Worm (Caenorhabditis elegans) whole organism, dauer: ENCODE measurements around the gene ugt-13.
"Not testable (repeated sequence)": the region's sequence is repeated elsewhere in the genome, so short reads cannot be mapped to it uniquely, and the experiment has no call there.

ENCODE experiments used
- unc-62 ChIP-seq: sonication (generic microtip); optimal IDR thresholded peaks from 2 replicates; lab custom pipeline; 2017; ENCODE audit warnings: missing biosample characterization, missing genetic modification reagents, missing genetic modification characterization

ugt-13 gene

DNA sequence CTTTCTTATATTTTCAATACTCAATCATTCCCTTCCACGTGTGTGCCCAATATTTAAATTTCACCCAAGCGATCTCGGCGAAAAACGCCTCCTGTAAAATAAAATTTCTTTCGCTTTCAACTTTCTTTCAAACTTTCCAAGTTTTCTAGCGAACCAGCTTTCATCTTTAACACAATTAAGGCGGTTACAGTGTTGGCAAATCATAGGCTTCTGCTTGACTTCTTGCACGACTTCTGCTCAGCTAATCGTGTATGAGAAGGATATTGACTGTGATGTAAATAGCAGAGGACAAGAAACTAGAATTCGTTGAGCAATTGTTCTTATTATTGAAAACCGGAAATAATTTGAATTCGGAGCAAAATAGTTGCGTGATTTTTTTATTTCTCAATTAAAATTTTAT lies 17.4 kb upstream of the ugt-13 start:
- no peak for TF ChIP-seq unc-62

DNA sequence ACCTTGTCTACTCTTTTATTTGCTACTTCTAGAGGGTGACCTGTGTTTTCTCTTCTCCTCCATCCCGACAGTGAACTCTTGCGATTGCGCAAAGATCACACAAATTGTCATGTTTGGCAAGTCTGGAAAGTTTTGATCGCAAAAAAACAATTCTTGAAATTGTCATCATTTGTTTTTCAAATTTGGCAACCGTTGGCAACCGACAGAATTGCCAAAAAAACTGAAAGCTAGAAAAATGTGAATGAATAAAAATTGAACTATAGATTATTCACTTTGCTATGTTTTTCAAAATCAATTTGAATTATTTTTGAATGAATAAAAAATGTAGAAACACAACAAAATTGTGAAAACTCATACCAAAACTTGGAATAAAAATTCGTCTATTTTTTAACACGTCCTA lies 13.7 kb upstream of the ugt-13 start, which contains the start of gene ugt-11:
TSS of gene ugt-11 (minus strand) at position 101 of the 400 bp plus-strand sequence.
- TF ChIP-seq unc-62, result no peak

DNA sequence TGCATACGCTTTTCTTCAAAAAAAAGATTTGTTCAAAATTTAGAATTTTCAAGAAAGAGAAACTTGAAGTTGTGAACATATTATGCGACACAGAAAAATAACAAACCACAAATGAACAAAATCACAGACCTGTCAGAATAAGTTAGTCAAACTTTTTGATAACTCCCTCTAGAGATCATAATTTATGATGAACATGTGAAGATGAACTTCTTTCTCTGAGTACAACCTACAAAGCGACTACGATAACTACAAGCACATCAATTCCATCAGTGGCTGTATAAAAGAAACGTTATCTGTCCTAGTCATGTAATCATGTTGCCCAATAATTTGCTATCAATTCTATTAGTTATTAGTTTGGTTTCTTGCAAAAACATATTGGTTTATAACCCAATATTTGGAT lies 12.9 kb upstream of the ugt-13 start, which contains the start of gene ugt-9:
TSS of gene ugt-9 (plus strand) at position 305 of the 400 bp plus-strand sequence.
- TF ChIP-seq unc-62, result no peak

DNA sequence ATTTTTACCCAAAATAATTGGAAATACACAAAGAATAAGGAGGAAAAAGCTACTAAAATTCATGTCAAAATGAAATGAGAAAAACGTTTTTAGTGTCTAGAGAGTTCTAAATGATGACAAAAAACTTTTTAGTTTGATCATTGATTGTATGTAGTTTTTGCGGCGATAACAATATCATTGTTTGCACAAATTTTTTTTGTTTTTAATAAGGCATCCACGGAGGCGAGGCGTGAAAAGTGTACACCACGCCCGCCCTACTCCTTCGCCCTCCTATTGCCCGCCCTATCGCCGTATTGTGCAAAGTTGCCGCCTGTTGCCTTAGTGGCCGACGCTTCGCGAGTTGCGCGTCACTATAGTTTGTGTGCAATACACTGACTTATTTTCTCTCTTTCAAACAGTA lies 8.7 kb upstream of the ugt-13 start, which contains the start of gene ugt-10:
TSS of gene ugt-10 (minus strand) at position 101 of the 400 bp plus-strand sequence.
- not testable (repeated sequence) for TF ChIP-seq unc-62

DNA sequence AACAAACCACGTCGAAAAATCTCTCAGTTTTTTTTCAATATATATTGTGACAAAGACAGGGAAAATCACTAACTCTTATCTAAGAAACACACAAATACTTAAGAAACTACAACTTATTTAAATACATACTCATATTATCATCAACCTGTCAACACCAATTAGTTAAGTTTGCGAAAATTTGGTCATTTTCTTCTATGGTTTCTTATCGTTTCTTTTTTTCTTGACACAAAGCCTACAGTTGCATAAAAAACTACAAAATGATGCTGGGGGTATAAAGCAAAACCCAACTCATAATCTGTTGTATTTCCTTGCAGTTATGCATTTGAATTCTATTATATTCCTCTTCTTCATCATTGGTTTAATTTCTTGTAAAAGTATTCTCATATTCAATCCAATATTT lies 7.6 kb upstream of the ugt-13 start, which contains the start of gene ugt-67:
TSS of gene ugt-67 (plus strand) at position 301 of the 400 bp plus-strand sequence.
- TF ChIP-seq unc-62, result no peak

DNA sequence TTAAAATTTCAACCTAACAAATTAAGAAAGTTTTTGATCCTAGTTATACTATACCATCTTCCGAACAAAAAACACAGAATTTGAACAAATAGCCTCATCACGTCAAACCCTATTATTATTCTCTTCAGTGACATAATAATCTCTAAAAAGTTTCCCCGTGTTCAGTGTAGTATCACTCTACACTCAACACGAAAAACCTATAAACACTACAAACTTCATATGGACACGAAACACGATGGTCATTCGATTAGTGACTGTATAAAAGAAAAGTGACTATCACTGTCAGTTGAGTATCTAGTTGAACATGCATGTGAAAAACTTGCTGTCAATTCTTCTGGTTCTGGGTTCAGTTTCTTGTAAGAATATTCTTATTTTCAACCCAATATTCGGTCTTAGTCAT lies 5.0 kb upstream of the ugt-13 start, which contains the start of gene ugt-8:
TSS of gene ugt-8 (plus strand) at position 235 of the 400 bp plus-strand sequence.
- TF ChIP-seq unc-62, result no peak

DNA sequence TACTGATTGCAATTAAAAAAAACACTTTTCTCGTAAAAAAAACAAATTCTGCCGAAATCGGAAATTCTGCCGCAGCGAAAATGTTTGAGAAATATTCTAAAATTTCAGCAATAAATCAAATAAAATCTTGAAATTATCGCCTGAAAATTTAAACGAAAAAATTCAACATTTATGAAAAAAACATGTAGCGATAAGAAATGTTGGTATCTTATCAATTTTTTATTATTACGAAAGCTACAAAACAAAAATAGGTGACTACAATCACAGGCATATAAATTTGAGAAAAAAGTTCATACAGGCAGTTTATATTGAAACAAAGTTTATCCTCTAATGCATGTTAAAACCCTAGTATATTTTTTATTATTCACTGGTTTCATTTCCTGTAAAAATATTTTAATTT lies 2.7 kb upstream of the ugt-13 start, which contains the start of gene ugt-14:
TSS of gene ugt-14 (plus strand) at position 301 of the 400 bp plus-strand sequence.
- TF ChIP-seq unc-62, result no peak

DNA sequence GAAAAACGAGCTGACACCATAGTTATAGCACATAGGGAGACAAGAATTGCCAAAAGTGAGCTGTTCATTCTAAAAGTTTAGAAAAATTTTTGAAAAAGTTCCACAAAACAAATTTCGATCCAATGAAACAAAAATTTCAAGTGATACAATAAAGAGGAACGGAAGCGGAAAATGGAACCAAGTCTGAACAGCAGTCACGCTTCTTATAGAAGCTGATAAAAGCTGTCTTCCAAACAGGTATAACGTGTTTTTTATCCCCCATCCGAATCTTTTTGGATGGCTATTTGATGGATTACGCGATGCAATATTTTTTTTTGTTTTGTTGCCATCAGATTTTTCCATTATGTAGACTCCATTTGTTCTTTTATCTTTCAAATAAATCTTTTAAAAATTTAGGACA lies 3.6 kb downstream of the ugt-13 start, which contains the start of gene H23N18.5:
TSS of gene H23N18.5 (minus strand) at position 69 of the 400 bp plus-strand sequence.
- TF ChIP-seq unc-62, result no peak

DNA sequence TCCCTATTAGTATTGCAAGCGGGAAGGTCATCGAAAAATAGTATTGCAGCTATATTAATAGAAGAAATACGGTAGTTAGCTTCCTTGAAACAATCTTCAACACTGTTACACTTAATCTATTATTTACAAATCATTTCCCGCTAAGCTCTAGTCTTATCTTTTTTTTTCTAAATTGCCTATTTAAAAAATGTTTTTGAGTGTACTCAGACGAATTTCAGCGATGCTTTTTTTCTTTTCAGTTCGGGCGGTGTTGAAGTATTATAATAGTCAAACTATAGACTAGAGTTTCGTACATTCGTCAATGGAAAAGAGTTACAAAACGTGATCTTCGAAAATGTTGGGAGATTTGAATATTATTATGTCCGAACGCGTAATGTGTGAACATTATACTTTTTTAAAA lies 5.2 kb downstream of the ugt-13 start:
- TF ChIP-seq unc-62, result no peak

DNA sequence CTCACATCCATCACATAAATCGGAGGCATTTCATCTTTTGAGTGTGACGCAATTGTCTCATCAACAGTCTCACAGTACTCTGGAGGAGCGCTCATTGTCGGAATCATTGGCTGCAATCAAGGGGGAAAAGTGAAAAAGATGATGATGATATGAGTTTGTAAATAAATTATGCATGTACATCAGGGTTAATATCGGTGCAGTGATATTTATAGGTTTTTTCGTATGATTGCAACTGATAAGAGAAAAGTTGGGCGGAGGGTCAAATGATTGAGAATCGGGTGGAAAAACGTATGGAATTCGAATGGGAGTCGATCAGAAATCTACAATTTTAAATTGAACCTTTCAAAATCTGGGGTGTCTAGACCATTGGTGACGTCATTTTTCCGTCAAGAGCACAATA lies 6.2 kb downstream of the ugt-13 start, which contains the start of gene H23N18.6:
TSS of gene H23N18.6 (minus strand) at position 201 of the 400 bp plus-strand sequence.
- no peak for TF ChIP-seq unc-62

DNA sequence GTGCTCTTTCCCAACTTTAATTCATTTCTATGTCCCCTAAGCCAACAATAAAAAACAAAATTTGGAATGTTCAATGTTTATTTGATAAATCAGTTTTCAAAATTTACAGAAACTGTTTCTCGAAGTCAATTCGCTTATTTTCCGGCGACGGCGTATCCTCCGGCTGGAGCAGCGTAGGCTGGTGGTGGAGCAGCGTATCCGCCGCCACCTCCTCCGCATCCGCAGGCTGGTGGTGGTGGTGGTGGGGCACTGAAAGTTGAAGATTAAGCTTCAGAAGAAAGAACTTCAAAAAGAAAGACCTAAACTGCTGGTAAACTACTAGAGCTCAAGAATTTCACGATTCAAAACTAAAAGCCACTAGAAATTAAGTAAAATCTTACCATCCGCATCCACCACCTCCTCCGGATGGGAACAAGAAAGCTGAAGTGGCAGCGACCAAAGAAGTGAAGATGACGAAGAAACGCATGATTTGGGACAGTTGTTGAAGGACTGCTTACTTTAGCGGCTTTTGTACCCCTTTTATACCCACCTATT lies 9.5 kb downstream of the ugt-13 start, which contains the start of gene C02E7.7:
TSS of gene C02E7.7 (minus strand) at position 484 of the 534 bp plus-strand sequence.
- TF ChIP-seq unc-62, result no peak

DNA sequence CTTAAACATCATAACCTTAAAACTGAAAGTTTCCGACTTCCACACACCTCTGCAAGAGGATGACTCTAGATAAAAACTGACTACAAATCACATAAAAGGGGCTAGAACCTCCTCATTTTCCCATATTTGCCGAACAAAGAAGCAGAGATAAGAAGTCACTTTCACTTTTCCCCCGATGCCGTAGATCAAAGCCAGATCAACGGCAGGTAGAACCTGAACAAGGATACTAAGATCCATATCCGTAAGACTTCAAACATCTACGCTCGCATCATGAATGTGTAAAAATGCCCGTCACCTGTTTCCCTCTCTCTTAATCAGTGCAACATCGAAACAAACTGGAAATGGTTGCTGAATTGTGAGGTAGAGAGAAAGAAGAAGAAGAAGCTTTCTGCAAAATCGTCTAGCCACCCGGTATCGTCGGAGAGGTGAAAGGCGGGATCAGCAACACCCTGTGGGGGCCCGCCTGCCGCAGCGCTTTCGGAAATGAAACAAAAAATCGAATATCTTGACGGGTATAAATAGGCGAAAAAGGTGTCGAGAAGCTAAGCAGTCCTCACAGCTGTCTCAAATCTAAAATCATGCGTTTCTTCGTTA lies 10.1 kb downstream of the ugt-13 start, which contains the start of gene C02E7.6:
TSS of gene C02E7.6 (plus strand) at position 544 of the 594 bp plus-strand sequence.
- no peak for TF ChIP-seq unc-62

DNA sequence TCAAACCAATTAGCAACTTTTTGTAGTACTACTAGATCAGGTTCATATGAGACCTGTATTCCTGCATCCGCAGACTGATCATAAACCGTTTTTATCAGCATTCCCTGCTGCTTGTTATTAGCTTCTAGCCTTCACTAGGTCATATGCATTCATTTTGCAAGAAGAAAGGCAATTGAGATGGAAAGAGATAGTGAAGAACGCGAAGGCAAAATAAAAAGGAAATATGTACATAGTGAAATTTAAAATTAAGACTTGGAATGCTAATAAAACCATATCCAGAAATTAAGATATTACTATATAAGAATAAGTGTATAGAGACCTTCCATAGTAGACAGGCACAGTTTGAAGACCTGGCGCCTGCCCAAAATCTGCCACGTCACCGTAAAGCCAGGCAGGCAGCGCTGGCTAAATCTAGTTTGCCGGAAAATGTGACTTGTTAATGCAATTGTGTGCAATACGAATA lies 12.0 kb downstream of the ugt-13 start, which contains the start of the genes C02E7.8 and srh-23:
TSS of gene C02E7.8 (minus strand) at position 101 of the 463 bp plus-strand sequence.
TSS of gene srh-23 (plus strand) at position 413 of the 463 bp plus-strand sequence.
- TF ChIP-seq unc-62, result no peak

DNA sequence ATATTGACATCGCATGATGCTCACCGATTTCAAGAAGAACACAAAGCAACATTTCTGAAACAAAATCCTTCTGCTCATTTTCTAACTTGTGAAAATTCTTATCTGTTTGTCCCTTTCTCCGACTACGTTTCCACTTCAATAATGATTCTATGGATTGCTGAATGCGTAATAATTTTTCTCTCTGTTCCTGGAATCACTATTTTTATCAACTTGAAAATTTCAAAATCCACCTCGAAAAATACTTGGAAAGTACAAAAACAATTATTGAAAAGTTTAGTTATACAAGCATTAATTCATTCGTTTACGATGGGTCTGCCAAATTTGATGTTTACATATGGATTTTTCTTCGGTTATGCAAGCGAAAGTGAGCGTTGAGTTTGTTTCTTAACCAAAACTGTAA lies 13.3 kb downstream of the ugt-13 start, which contains the start of gene srh-22:
TSS of gene srh-22 (plus strand) at position 301 of the 400 bp plus-strand sequence.
- no peak for TF ChIP-seq unc-62

DNA sequence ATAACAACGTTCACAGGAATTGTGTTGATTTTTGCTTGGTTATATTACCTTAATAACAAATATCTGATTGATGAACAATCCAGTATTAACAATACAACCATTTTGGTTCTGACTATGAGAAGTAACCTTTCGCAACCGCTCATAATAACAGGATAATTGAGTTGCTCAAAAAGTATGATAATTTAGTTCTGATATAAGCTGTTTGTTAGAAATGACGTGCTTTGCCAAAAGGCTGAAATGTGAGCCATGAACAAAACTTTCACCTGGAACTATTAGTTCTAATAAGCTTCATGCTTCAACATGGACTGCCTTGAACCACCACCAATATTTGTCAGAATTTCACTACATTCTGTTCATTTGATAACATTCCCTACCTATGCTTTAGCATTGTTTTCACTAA lies 15.9 kb downstream of the ugt-13 start, which contains the start of gene srh-20:
TSS of gene srh-20 (plus strand) at position 301 of the 400 bp plus-strand sequence.
- no peak for TF ChIP-seq unc-62

DNA sequence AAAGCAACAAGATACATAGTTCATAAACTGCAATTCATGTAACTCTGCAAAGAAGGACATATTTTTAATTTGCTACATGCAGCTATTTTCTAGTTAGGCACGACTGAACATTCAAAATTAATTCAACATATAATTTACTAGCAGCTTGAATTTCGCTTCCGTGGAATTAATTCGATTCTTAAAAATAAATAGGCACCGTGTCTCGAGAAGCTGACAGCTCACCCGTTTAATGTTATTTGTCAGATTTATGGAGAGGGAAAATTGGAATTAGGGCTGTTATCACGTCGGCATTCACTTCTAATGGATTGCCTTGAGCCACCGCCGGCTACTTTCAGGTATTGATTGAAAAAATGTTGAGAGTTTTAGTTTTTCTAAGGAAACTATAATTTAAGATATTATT lies 17.7 kb downstream of the ugt-13 start, which contains the start of gene srh-21:
TSS of gene srh-21 (plus strand) at position 301 of the 400 bp plus-strand sequence.
- no peak for TF ChIP-seq unc-62

DNA sequence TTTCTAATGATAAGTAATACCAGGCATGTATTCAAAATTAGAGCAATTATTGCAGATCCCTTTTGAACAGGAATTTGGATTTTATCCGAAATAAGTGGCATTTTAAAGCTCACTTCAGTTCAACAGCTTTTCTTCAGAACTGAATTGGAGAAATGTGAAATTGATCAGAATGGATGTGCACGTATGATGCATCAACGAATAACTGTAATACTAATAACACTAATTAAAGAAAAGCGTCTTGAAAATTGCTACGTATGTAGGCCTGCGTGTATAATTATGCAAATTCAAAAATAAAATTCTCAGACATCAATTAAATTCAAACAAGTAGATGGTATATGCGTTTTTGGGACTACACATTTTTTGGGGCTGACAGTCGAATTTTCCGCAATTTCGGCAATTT lies 21.2 kb downstream of the ugt-13 start, which contains the start of gene str-205:
TSS of gene str-205 (minus strand) at position 101 of the 400 bp plus-strand sequence.
- no peak for TF ChIP-seq unc-62
